Worm (Caenorhabditis elegans) whole organism, L4 larva: ENCODE data around the gene Y39F10C.1.
A peak's percentile ranks its signal among the peaks of the same experiment; 100 is the strongest.

Experiments used
- D1046.2 ChIP-seq: fragments of 200-800 bp; sonication (Bioruptor generic); IDR thresholded peaks from 2 replicates; pipeline ENCODE4 v1.3.6; 2022; ENCODE audit warnings: missing genetic modification characterization, missing compliant biosample characterization
- F26F4.8 ChIP-seq: fragments of 200-800 bp; sonication (Bioruptor generic); conservative IDR thresholded peaks from 2 replicates; pipeline ENCODE4 v1.3.6; 2022; ENCODE audit warnings: missing genetic modification characterization, missing compliant biosample characterization
- F44E2.7 ChIP-seq: fragments of 200-800 bp; sonication (Bioruptor generic); IDR thresholded peaks from 2 replicates; pipeline ENCODE4 v2.1.2; 2022; ENCODE audit warnings: missing genetic modification characterization, missing compliant biosample characterization
- R02D3.7 ChIP-seq: fragments of 150-350 bp; sonication (generic microtip); optimal IDR thresholded peaks from 3 replicates; lab custom pipeline; 2014; ENCODE audit warnings: missing biosample characterization, missing genetic modification characterization
- T26A8.4 ChIP-seq: fragments of 200-800 bp; sonication (Bioruptor generic); IDR thresholded peaks from 2 replicates; pipeline ENCODE4 v1.3.6; 2022; ENCODE audit warnings: missing genetic modification characterization, missing compliant biosample characterization
- Y105C5A.15 ChIP-seq: fragments of 200-800 bp; sonication (Bioruptor generic); IDR thresholded peaks from 2 replicates; pipeline ENCODE4 v1.3.6; 2022; ENCODE audit warnings: missing genetic modification characterization, missing compliant biosample characterization
- Y48G9A.11 ChIP-seq: fragments of 200-800 bp; sonication (Bioruptor generic); IDR thresholded peaks from 2 replicates; pipeline ENCODE4 v1.3.6; 2022; ENCODE audit warnings: missing genetic modification reagents, missing genetic modification characterization, missing compliant biosample characterization
- Y75B8A.6 ChIP-seq: fragments of 200-800 bp; sonication (Bioruptor generic); IDR thresholded peaks from 2 replicates; pipeline ENCODE4 v1.3.6; 2022; ENCODE audit warnings: missing genetic modification reagents, missing genetic modification characterization, missing compliant biosample characterization
- arid-1 ChIP-seq: fragments of 200-800 bp; sonication (Bioruptor generic); conservative IDR thresholded peaks from 2 replicates; pipeline ENCODE4 v1.3.6; 2022; ENCODE audit warnings: missing genetic modification reagents, missing genetic modification characterization, missing compliant biosample characterization
- ceh-44 ChIP-seq: fragments of 200-800 bp; sonication (Bioruptor generic); IDR thresholded peaks from 2 replicates; pipeline ENCODE4 v1.3.6; 2022; ENCODE audit warnings: missing genetic modification reagents, missing genetic modification characterization, missing compliant biosample characterization
- daf-16 ChIP-seq, 3 experiments: sonication (generic microtip); optimal IDR thresholded peaks; 2 replicates each; lab custom pipeline; 2016 to 2017; ENCODE audit warnings: missing genetic modification characterization in 3 of 3, missing genetic modification reagents in 3 of 3, mild to moderate bottlenecking in 2 of 3, missing compliant biosample characterization in 2 of 3, missing biosample characterization in 1 of 3, moderate library complexity in 1 of 3
- daf-19 ChIP-seq: fragments of 200-800 bp; sonication (Bioruptor generic); conservative IDR thresholded peaks from 2 replicates; pipeline ENCODE4 v1.3.6; 2022; ENCODE audit warnings: missing genetic modification characterization, missing compliant biosample characterization
- dmd-6 ChIP-seq: fragments of 200-800 bp; sonication (Bioruptor generic); IDR thresholded peaks from 2 replicates; pipeline ENCODE4 v1.3.6; 2022; ENCODE audit warnings: missing genetic modification reagents, missing genetic modification characterization, missing compliant biosample characterization
- dmd-8 ChIP-seq: fragments of 200-800 bp; sonication (Bioruptor generic); IDR thresholded peaks from 2 replicates; pipeline ENCODE4 v1.3.6; 2022; ENCODE audit warnings: missing genetic modification characterization, missing compliant biosample characterization
- dmd-9 ChIP-seq: fragments of 200-800 bp; sonication (Bioruptor generic); IDR thresholded peaks from 2 replicates; pipeline ENCODE4 v1.3.6; 2022; ENCODE audit warnings: missing genetic modification reagents, missing genetic modification characterization, missing compliant biosample characterization
- dve-1 ChIP-seq: sonication (generic microtip); optimal IDR thresholded peaks from 2 replicates; lab custom pipeline; 2017; ENCODE audit warnings: antibody characterized with exemption, mild to moderate bottlenecking, missing genetic modification characterization, missing compliant biosample characterization; ENCODE audit not compliant: insufficient read depth
- egl-43 ChIP-seq: fragments of 200-800 bp; sonication (Bioruptor generic); IDR thresholded peaks from 2 replicates; pipeline ENCODE4 v1.3.6; 2022; ENCODE audit warnings: missing genetic modification reagents, missing genetic modification characterization, missing compliant biosample characterization
- hif-1 ChIP-seq, 2 experiments: sonication (generic microtip); optimal IDR thresholded peaks; 2 replicates each; lab custom pipeline; 2016 to 2017; ENCODE audit warnings: missing compliant biosample characterization in 2 of 2, missing genetic modification characterization in 2 of 2, missing genetic modification reagents in 2 of 2, missing genotype in 2 of 2, mild to moderate bottlenecking in 1 of 2
- jun-1 ChIP-seq: fragments of 150-350 bp; optimal IDR thresholded peaks from 2 replicates; lab custom pipeline; 2014; ENCODE audit warnings: missing biosample characterization, missing genetic modification reagents, missing genetic modification characterization
- lim-7 ChIP-seq: fragments of 200-800 bp; sonication (Bioruptor generic); IDR thresholded peaks from 2 replicates; pipeline ENCODE4 v1.3.6; 2022; ENCODE audit warnings: missing genetic modification characterization, missing compliant biosample characterization
- lin-1 ChIP-seq: fragments of 200-800 bp; sonication (Bioruptor generic); IDR thresholded peaks from 2 replicates; pipeline ENCODE4 v1.3.6; 2022; ENCODE audit warnings: missing genetic modification reagents, missing genetic modification characterization, missing compliant biosample characterization
- lin-39 ChIP-seq: fragments of 150-350 bp; optimal IDR thresholded peaks from 2 replicates; lab custom pipeline; 2014; ENCODE audit warnings: missing biosample characterization, missing genetic modification reagents, missing genetic modification characterization
- lir-3 ChIP-seq: sonication (generic microtip); optimal IDR thresholded peaks from 2 replicates; lab custom pipeline; 2016; ENCODE audit warnings: mild to moderate bottlenecking, missing genetic modification characterization, missing compliant biosample characterization
- madf-5 ChIP-seq, 2 experiments: fragments of 200-800 bp; sonication (Bioruptor generic); IDR thresholded peaks; 2 replicates each; pipeline ENCODE4 v1.3.6; 2022; ENCODE audit warnings: missing compliant biosample characterization in 2 of 2, missing genetic modification characterization in 2 of 2
- madf-9 ChIP-seq: fragments of 200-800 bp; sonication (Bioruptor generic); conservative IDR thresholded peaks from 2 replicates; pipeline ENCODE4 v1.3.6; 2022; ENCODE audit warnings: missing genetic modification reagents, missing genetic modification characterization, missing compliant biosample characterization
- mdt-29 ChIP-seq: fragments of 200-800 bp; sonication (Bioruptor generic); IDR thresholded peaks from 2 replicates; pipeline ENCODE4 v1.3.6; 2022; ENCODE audit warnings: missing genetic modification reagents, missing genetic modification characterization, missing compliant biosample characterization
- mxl-2 ChIP-seq: fragments of 200-800 bp; sonication (Bioruptor generic); conservative IDR thresholded peaks from 2 replicates; pipeline ENCODE4 v1.3.6; 2022; ENCODE audit warnings: missing genetic modification reagents, missing genetic modification characterization, missing compliant biosample characterization
- mxl-3 ChIP-seq: fragments of 200-800 bp; sonication (Bioruptor generic); optimal IDR thresholded peaks from 2 replicates; lab custom pipeline; 2018; ENCODE audit warnings: mild to moderate bottlenecking, missing genetic modification characterization, missing compliant biosample characterization
- nhr-10 ChIP-seq: fragments of 150-350 bp; optimal IDR thresholded peaks from 2 replicates; lab custom pipeline; 2014; ENCODE audit warnings: missing biosample characterization, missing genetic modification characterization
- nhr-11 ChIP-seq: fragments of 150-350 bp; optimal IDR thresholded peaks from 2 replicates; lab custom pipeline; 2014; ENCODE audit warnings: missing biosample characterization, missing genetic modification characterization
- nhr-42 ChIP-seq: fragments of 200-800 bp; sonication (Bioruptor generic); IDR thresholded peaks from 2 replicates; pipeline ENCODE4 v1.3.6; 2022; ENCODE audit warnings: missing genetic modification characterization, missing compliant biosample characterization
- nhr-6 ChIP-seq: fragments of 150-350 bp; optimal IDR thresholded peaks from 2 replicates; lab custom pipeline; 2014; ENCODE audit warnings: missing biosample characterization, missing genetic modification characterization
- php-3 ChIP-seq: fragments of 200-800 bp; sonication (Bioruptor generic); IDR thresholded peaks from 2 replicates; pipeline ENCODE4 v1.3.6; 2022; ENCODE audit warnings: missing genetic modification reagents, missing genetic modification characterization, missing compliant biosample characterization
- saeg-2 ChIP-seq: fragments of 200-800 bp; sonication (Bioruptor generic); IDR thresholded peaks from 2 replicates; pipeline ENCODE4 v1.3.6; 2022; ENCODE audit warnings: missing genetic modification reagents, missing genetic modification characterization, missing compliant biosample characterization
- set-16 ChIP-seq: fragments of 200-800 bp; sonication (Bioruptor generic); IDR thresholded peaks from 2 replicates; pipeline ENCODE4 v1.3.6; 2022; ENCODE audit warnings: missing genetic modification reagents, missing genetic modification characterization, missing compliant biosample characterization
- snpc-1.2 ChIP-seq: fragments of 200-800 bp; sonication (Bioruptor generic); IDR thresholded peaks from 2 replicates; pipeline ENCODE4 v1.3.6; 2022; ENCODE audit warnings: missing genetic modification reagents, missing genetic modification characterization, missing compliant biosample characterization
- tag-97 ChIP-seq: fragments of 200-800 bp; sonication (Bioruptor generic); IDR thresholded peaks from 2 replicates; pipeline ENCODE4 v1.3.6; 2022; ENCODE audit warnings: missing genetic modification characterization, missing compliant biosample characterization
- tra-1 ChIP-seq: fragments of 200-800 bp; sonication (Bioruptor generic); IDR thresholded peaks from 2 replicates; pipeline ENCODE4 v1.3.6; 2022; ENCODE audit warnings: missing genetic modification reagents, missing genetic modification characterization, missing compliant biosample characterization
- vab-7 ChIP-seq: fragments of 200-800 bp; sonication (Bioruptor generic); IDR thresholded peaks from 2 replicates; pipeline ENCODE4 v1.3.6; 2022; ENCODE audit warnings: missing genetic modification reagents, missing genetic modification characterization, missing compliant biosample characterization

Gene Y39F10C.1

ce11 chrII:691550-691949, 16.1 kb downstream of the Y39F10C.1 start, which contains the start of gene T02H6.3:
Gene T02H6.3 (plus strand): TSS chrII:691850.
- TF ChIP-seq mxl-3 (GFP tag; lab: Kevin White, UChicago) (no peak), jun-1 (tag; lab: Kevin White, UChicago) (no peak), nhr-6 (tag; lab: Kevin White, UChicago) (no peak), lin-39 (tag; lab: Kevin White, UChicago) (no peak), nhr-10 (no peak), R02D3.7 (no peak), saeg-2 (GFP tag; lab: Robert Waterston, UW) (no peak), hif-1 (tag; optimal IDR thresholded peaks at IDR 0.05; lab: Kevin White, UChicago) (no peak), nhr-11 (tag; lab: Kevin White, UChicago) (no peak), dve-1 (tag; lab: Kevin White, UChicago) (no peak), lir-3 (tag; lab: Kevin White, UChicago) (no peak), daf-19 (GFP tag; lab: Robert Waterston, UW) (no peak), daf-16 (GFP tag; optimal IDR thresholded peaks at IDR 0.05; lab: Kevin White, UChicago) (no peak), daf-16 (tag; optimal IDR thresholded peaks at IDR 0.05; lab: Kevin White, UChicago) (no peak), tag-97 (GFP tag; lab: Robert Waterston, UW) (no peak)

ce11 chrII:695079-695478, 19.7 kb downstream of the Y39F10C.1 start:
- peak; percentile 66 for TF ChIP-seq set-16 (GFP tag; lab: Robert Waterston, UW)
- peak; percentile 73 for TF ChIP-seq lim-7 (GFP tag; lab: Robert Waterston, UW)
- 0 out of 2 replicates have a peak, but pooled peaks have one; percentile 54 for TF ChIP-seq snpc-1.2 (GFP tag; lab: Robert Waterston, UW)
- TF ChIP-seq lin-1 (GFP tag; lab: Robert Waterston, UW) = 0 out of 2 replicates have a peak, but pooled peaks have one; percentile 35
- TF ChIP-seq mdt-29 (GFP tag; lab: Robert Waterston, UW) = peak; percentile 68; the same call in 1 of the 2 replicates
- peak; percentile 36; the same call in 1 of the 2 replicates for TF ChIP-seq vab-7 (GFP tag; lab: Robert Waterston, UW)
- TF ChIP-seq dmd-8 (GFP tag; lab: Robert Waterston, UW) = peak; percentile 86; the same call in 1 of the 2 replicates
- TF ChIP-seq arid-1 = 0 out of 2 replicates have a peak, but pooled peaks have one; percentile 19
- 0 out of 2 replicates have a peak, but pooled peaks have one; percentile 47 for TF ChIP-seq mxl-2 (GFP tag; lab: Robert Waterston, UW)
- TF ChIP-seq madf-9 (GFP tag; lab: Robert Waterston, UW) = peak; percentile 49; the same call in 1 of the 2 replicates
- peak; percentile 52; the same call in 1 of the 2 replicates for TF ChIP-seq ceh-44 (GFP tag; lab: Robert Waterston, UW)
- peak; percentile 50 for TF ChIP-seq php-3 (GFP tag; lab: Robert Waterston, UW)
- peak; percentile 65; the same call in 1 of the 2 replicates for TF ChIP-seq dmd-9 (GFP tag; lab: Robert Waterston, UW)
- TF ChIP-seq tag-97 (GFP tag; lab: Robert Waterston, UW) = peak; percentile 74; the same call in 1 of the 2 replicates
- peak; percentile 86 for TF ChIP-seq egl-43 (GFP tag; lab: Robert Waterston, UW)
- TF ChIP-seq F44E2.7 (GFP tag; lab: Robert Waterston, UW) = peak; percentile 89; the same call in 1 of the 2 replicates
- 0 out of 2 replicates have a peak, but pooled peaks have one; percentile 54 for TF ChIP-seq D1046.2 (GFP tag; lab: Robert Waterston, UW)
- TF ChIP-seq F26F4.8 (GFP tag; lab: Robert Waterston, UW) = 0 out of 2 replicates have a peak, but pooled peaks have one; percentile 63
- peak; percentile 70 to 92; a peak in 3 of 4 replicates for TF ChIP-seq madf-5 (GFP tag; IDR thresholded peaks at IDR 0.05; lab: Robert Waterston, UW)
- TF ChIP-seq, all 104 proteins: peak for 19; not testable (repeated sequence) for 85

ce11 chrII:696776-697532, 21.6 kb downstream of the Y39F10C.1 start:
- TF ChIP-seq egl-43 (GFP tag; lab: Robert Waterston, UW) (peak; percentile 75), D1046.2 (GFP tag; lab: Robert Waterston, UW) (peak; percentile 77; the same call in 1 of the 2 replicates), tra-1 (0 out of 2 replicates have a peak, but pooled peaks have one; percentile 7), madf-5 (GFP tag; IDR thresholded peaks at IDR 0.05; lab: Robert Waterston, UW) (peak; percentile 81 to 89; a peak in 3 of 4 replicates), Y75B8A.6 (GFP tag; lab: Robert Waterston, UW) (peak; percentile 59; the same call in 1 of the 2 replicates), Y48G9A.11 (peak; percentile 17; the same call in 1 of the 2 replicates), lim-7 (GFP tag; lab: Robert Waterston, UW) (peak; percentile 87), ceh-44 (GFP tag; lab: Robert Waterston, UW) (peak; percentile 63; the same call in 1 of the 2 replicates), snpc-1.2 (GFP tag; lab: Robert Waterston, UW) (0 out of 2 replicates have a peak, but pooled peaks have one; percentile 36), dmd-6 (peak; percentile 16; the same call in 1 of the 2 replicates), arid-1 (peak; percentile 54; the same call in 1 of the 2 replicates), F26F4.8 (GFP tag; lab: Robert Waterston, UW) (peak; percentile 85; the same call in 1 of the 2 replicates), mxl-2 (GFP tag; lab: Robert Waterston, UW) (peak; percentile 50; the same call in 1 of the 2 replicates), F44E2.7 (GFP tag; lab: Robert Waterston, UW) (peak; percentile 83), Y105C5A.15 (peak; percentile 77; the same call in 1 of the 2 replicates), nhr-42 (GFP tag; lab: Robert Waterston, UW) (peak; percentile 64; the same call in 1 of the 2 replicates), mdt-29 (GFP tag; lab: Robert Waterston, UW) (peak; percentile 55; the same call in 1 of the 2 replicates), T26A8.4 (GFP tag; lab: Robert Waterston, UW) (peak; percentile 53; the same call in 1 of the 2 replicates), set-16 (GFP tag; lab: Robert Waterston, UW) (peak; percentile 91), madf-9 (GFP tag; lab: Robert Waterston, UW) (peak; percentile 69)
